Worm (Caenorhabditis elegans) whole organism, L1 larva: ENCODE results near the gene tut-2.

Source experiments
- C34B4.2 ChIP-seq: sonication (generic microtip); optimal IDR thresholded peaks from 2 replicates; lab custom pipeline; 2017; ENCODE audit warnings: mild to moderate bottlenecking, missing genetic modification characterization, missing compliant biosample characterization
- alr-1 ChIP-seq: fragments of 200-800 bp; sonication (Bioruptor generic); optimal IDR thresholded peaks from 2 replicates; lab custom pipeline; 2018; ENCODE audit warnings: borderline replicate concordance, mild to moderate bottlenecking, missing genetic modification characterization, missing compliant biosample characterization
- ceh-63 ChIP-seq: fragments of 200-800 bp; sonication (Bioruptor generic); optimal IDR thresholded peaks from 2 replicates; lab custom pipeline; 2018; ENCODE audit warnings: mild to moderate bottlenecking, missing genetic modification characterization, missing compliant biosample characterization
- ceh-82 ChIP-seq, 3 experiments: fragments of 150-350 bp in 1 of 3; sonication (generic microtip) in 2 of 3; optimal IDR thresholded peaks; 2 replicates each; lab custom pipeline; 2014 to 2017; ENCODE audit warnings: missing biosample characterization in 3 of 3, missing genetic modification characterization in 3 of 3
- ceh-90 ChIP-seq: sonication (generic microtip); optimal IDR thresholded peaks from 2 replicates; lab custom pipeline; 2016; ENCODE audit warnings: missing genetic modification characterization, missing compliant biosample characterization
- ces-1 ChIP-seq: fragments of 150-350 bp; optimal IDR thresholded peaks from 2 replicates; lab custom pipeline; 2014; ENCODE audit warnings: missing biosample characterization, missing genetic modification reagents, missing genetic modification characterization
- dpl-1 ChIP-seq, 3 experiments: fragments of 150-350 bp in 2 of 3; sonication (generic microtip) in 1 of 3; optimal IDR thresholded peaks; 2 replicates each; lab custom pipeline; 2014 to 2017; ENCODE audit warnings: missing biosample characterization in 3 of 3, missing genetic modification characterization in 3 of 3, missing genetic modification reagents in 3 of 3
- efl-1 ChIP-seq, 4 experiments: fragments of 150-350 bp; optimal IDR thresholded peaks in 3 of 4; peaks in 1 of 4; 1 replicate in 1 of 4; 2 replicates in 3 of 4; lab custom pipeline; 2014; ENCODE audit warnings: missing biosample characterization in 2 of 4, missing genetic modification characterization in 2 of 4, missing genetic modification reagents in 2 of 4
- efl-3 ChIP-seq: fragments of 200-800 bp; sonication (Bioruptor generic); optimal IDR thresholded peaks from 2 replicates; lab custom pipeline; 2018; ENCODE audit warnings: mild to moderate bottlenecking, missing genetic modification characterization, missing compliant biosample characterization
- egl-13 ChIP-seq: sonication (generic microtip); optimal IDR thresholded peaks from 2 replicates; lab custom pipeline; 2016; ENCODE audit warnings: missing genotype, missing genetic modification reagents, missing genetic modification characterization, missing compliant biosample characterization
- egl-27 ChIP-seq, 2 experiments: fragments of 150-350 bp in 1 of 2; sonication (generic microtip); optimal IDR thresholded peaks; 3 replicates each; lab custom pipeline; 2017 to 2018; ENCODE audit warnings: missing biosample characterization in 2 of 2, missing genetic modification characterization in 2 of 2, missing genetic modification reagents in 2 of 2
- elt-2 ChIP-seq: sonication (generic microtip); optimal IDR thresholded peaks from 2 replicates; lab custom pipeline; 2016; ENCODE audit warnings: missing genetic modification characterization, mild to moderate bottlenecking, inconsistent platforms, missing compliant biosample characterization, missing genetic modification reagents
- elt-3 ChIP-seq, 6 experiments: fragments of 150-350 bp in 1 of 6; sonication (generic microtip); optimal IDR thresholded peaks; 2 replicates each; lab custom pipeline; 2017 to 2018; ENCODE audit warnings: missing biosample characterization in 6 of 6, missing genetic modification characterization in 6 of 6, inconsistent platforms in 1 of 6
- fkh-4 ChIP-seq: sonication (generic microtip); optimal IDR thresholded peaks from 2 replicates; lab custom pipeline; 2016; ENCODE audit warnings: missing compliant biosample characterization, missing genetic modification characterization, borderline replicate concordance
- fos-1 ChIP-seq: fragments of 150-350 bp; optimal IDR thresholded peaks from 2 replicates; lab custom pipeline; 2014; ENCODE audit warnings: missing biosample characterization, missing genetic modification characterization
- grh-1 ChIP-seq: fragments of 200-800 bp; sonication (Bioruptor generic); IDR thresholded peaks from 2 replicates; pipeline ENCODE4 v1.3.6; 2022; ENCODE audit warnings: missing genetic modification reagents, missing genetic modification characterization, missing compliant biosample characterization
- hlh-4 ChIP-seq: sonication (generic microtip); optimal IDR thresholded peaks from 2 replicates; lab custom pipeline; 2016; ENCODE audit warnings: mild to moderate bottlenecking, missing genetic modification characterization, missing compliant biosample characterization
- hpl-2 ChIP-seq: fragments of 150-350 bp; optimal IDR thresholded peaks from 2 replicates; lab custom pipeline; 2014; ENCODE audit warnings: missing biosample characterization, missing genetic modification reagents, missing genetic modification characterization
- irx-1 ChIP-seq: sonication (generic microtip); optimal IDR thresholded peaks from 2 replicates; lab custom pipeline; 2016; ENCODE audit warnings: missing genetic modification characterization, missing compliant biosample characterization
- isw-1 ChIP-seq: fragments of 200-800 bp; sonication (Bioruptor generic); IDR thresholded peaks from 2 replicates; pipeline ENCODE4 v1.3.6; 2022; ENCODE audit warnings: missing genetic modification characterization, missing compliant biosample characterization
- jun-1 ChIP-seq: fragments of 150-350 bp; optimal IDR thresholded peaks from 2 replicates; lab custom pipeline; 2014; ENCODE audit warnings: missing biosample characterization, missing genetic modification reagents, missing genetic modification characterization
- lin-14 ChIP-seq: fragments of 200-800 bp; sonication (Bioruptor generic); optimal IDR thresholded peaks from 2 replicates; lab custom pipeline; 2018; ENCODE audit warnings: mild to moderate bottlenecking, missing genetic modification characterization, moderate library complexity, missing compliant biosample characterization
- lin-15B ChIP-seq: fragments of 150-350 bp; sonication (generic microtip); optimal IDR thresholded peaks from 3 replicates; lab custom pipeline; 2014; ENCODE audit warnings: missing biosample characterization, missing genetic modification characterization
- lin-35 ChIP-seq, 2 experiments: fragments of 150-350 bp; optimal IDR thresholded peaks; 2 replicates each; lab custom pipeline; 2014; ENCODE audit warnings: missing biosample characterization in 2 of 2, missing genetic modification characterization in 2 of 2, missing genetic modification reagents in 2 of 2
- lsy-2 ChIP-seq, 2 experiments: fragments of 150-350 bp; optimal IDR thresholded peaks; 2 replicates each; lab custom pipeline; 2014; ENCODE audit warnings: missing biosample characterization in 2 of 2, missing genetic modification characterization in 2 of 2
- mab-9 ChIP-seq: fragments of 200-800 bp; sonication (Bioruptor generic); IDR thresholded peaks from 2 replicates; pipeline ENCODE4 v1.3.6; 2022; ENCODE audit warnings: missing genetic modification reagents, missing genetic modification characterization, missing compliant biosample characterization
- mdl-1 ChIP-seq, 2 experiments: fragments of 150-350 bp; optimal IDR thresholded peaks; 2 replicates each; lab custom pipeline; 2014 to 2017; ENCODE audit warnings: missing biosample characterization in 2 of 2, missing genetic modification characterization in 2 of 2, inconsistent platforms in 1 of 2
- mef-2 ChIP-seq: fragments of 150-350 bp; optimal IDR thresholded peaks from 2 replicates; lab custom pipeline; 2014; ENCODE audit warnings: missing biosample characterization, missing genetic modification characterization
- mep-1 ChIP-seq: fragments of 150-350 bp; optimal IDR thresholded peaks from 2 replicates; lab custom pipeline; 2014; ENCODE audit warnings: missing biosample characterization, missing genetic modification characterization
- nhr-12 ChIP-seq: sonication (generic microtip); optimal IDR thresholded peaks from 2 replicates; lab custom pipeline; 2017; ENCODE audit warnings: missing biosample characterization, missing genetic modification characterization
- nhr-19 ChIP-seq: fragments of 200-800 bp; sonication (Bioruptor generic); conservative IDR thresholded peaks from 2 replicates; pipeline ENCODE4 v1.3.6; 2022; ENCODE audit warnings: missing genetic modification characterization, missing compliant biosample characterization
- nhr-20 ChIP-seq: sonication (generic microtip); optimal IDR thresholded peaks from 2 replicates; lab custom pipeline; 2016; ENCODE audit warnings: mild to moderate bottlenecking, missing genetic modification characterization, missing compliant biosample characterization
- nhr-47 ChIP-seq: sonication (generic microtip); optimal IDR thresholded peaks from 2 replicates; lab custom pipeline; 2016; ENCODE audit warnings: mild to moderate bottlenecking, missing genetic modification characterization, moderate library complexity, missing compliant biosample characterization
- nhr-71 ChIP-seq: sonication (generic microtip); optimal IDR thresholded peaks from 2 replicates; lab custom pipeline; 2016; ENCODE audit warnings: mild to moderate bottlenecking, missing genetic modification characterization, moderate library complexity, missing compliant biosample characterization
- nhr-84 ChIP-seq: sonication (generic microtip); optimal IDR thresholded peaks from 2 replicates; lab custom pipeline; 2017; ENCODE audit warnings: missing biosample characterization, missing genetic modification characterization
- nhr-85 ChIP-seq: sonication (generic microtip); peaks from one replicate; lab custom pipeline; 2016; ENCODE audit warnings: missing genetic modification characterization, inconsistent platforms, missing compliant biosample characterization
- nhr-90 ChIP-seq: sonication (generic microtip); optimal IDR thresholded peaks from 2 replicates; lab custom pipeline; 2016; ENCODE audit warnings: mild to moderate bottlenecking, missing genetic modification characterization, missing compliant biosample characterization; ENCODE audit not compliant: poor library complexity
- pag-3 ChIP-seq: sonication (generic microtip); optimal IDR thresholded peaks from 2 replicates; lab custom pipeline; 2017; ENCODE audit warnings: missing genetic modification characterization, mild to moderate bottlenecking, missing compliant biosample characterization, antibody characterized with exemption, borderline replicate concordance; ENCODE audit not compliant: insufficient read depth
- pax-3 ChIP-seq: fragments of 200-800 bp; sonication (Bioruptor generic); optimal IDR thresholded peaks from 2 replicates; lab custom pipeline; 2018; ENCODE audit warnings: mild to moderate bottlenecking, missing genetic modification characterization, moderate library complexity, missing compliant biosample characterization
- skn-1 ChIP-seq: fragments of 150-350 bp; optimal IDR thresholded peaks from 2 replicates; lab custom pipeline; 2014; ENCODE audit warnings: missing biosample characterization, missing genetic modification characterization
- snu-23 ChIP-seq: sonication (generic microtip); optimal IDR thresholded peaks from 2 replicates; lab custom pipeline; 2016; ENCODE audit warnings: missing genetic modification characterization, missing compliant biosample characterization
- sox-4 ChIP-seq: sonication (generic microtip); optimal IDR thresholded peaks from 2 replicates; lab custom pipeline; 2016; ENCODE audit warnings: missing genetic modification characterization, missing compliant biosample characterization
- sptf-1 ChIP-seq: fragments of 150-350 bp; optimal IDR thresholded peaks from 2 replicates; lab custom pipeline; 2014; ENCODE audit warnings: missing biosample characterization, missing genetic modification characterization
- swsn-7 ChIP-seq: sonication (generic microtip); optimal IDR thresholded peaks from 2 replicates; lab custom pipeline; 2016; ENCODE audit warnings: missing genetic modification characterization, missing compliant biosample characterization
- unc-98 ChIP-seq: fragments of 200-800 bp; sonication (Bioruptor generic); IDR thresholded peaks from 2 replicates; pipeline ENCODE4 v1.3.6; 2022; ENCODE audit warnings: missing genetic modification characterization, missing compliant biosample characterization
- ztf-4 ChIP-seq: fragments of 150-350 bp; optimal IDR thresholded peaks from 2 replicates; lab custom pipeline; 2014; ENCODE audit warnings: missing biosample characterization, missing genetic modification characterization

The tut-2 gene

DNA sequence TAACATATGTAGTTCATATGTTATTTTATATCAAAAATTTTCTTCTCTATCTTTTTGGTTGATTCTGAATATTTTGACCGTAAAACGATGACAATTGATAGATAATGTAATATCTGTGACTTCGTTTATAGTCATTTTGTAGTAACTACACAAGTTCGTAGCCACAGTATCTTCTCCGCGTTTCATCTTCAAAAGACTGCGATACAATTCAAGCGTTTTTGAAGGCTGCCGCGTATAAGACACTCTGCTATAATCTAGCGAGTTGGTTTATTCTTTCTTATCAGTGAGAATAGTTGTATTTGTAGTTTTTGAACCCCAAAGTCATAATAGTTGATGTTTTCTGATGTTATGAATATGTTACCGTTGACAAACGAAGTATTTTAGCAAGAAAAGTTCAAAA lies 1.1 kb upstream of the tut-2 start, which contains the start of gene ugt-34:
Gene ugt-34, minus strand, starts transcription at position 21 of the 400 bp plus-strand sequence.
- TF ChIP-seq nhr-20 (tag; lab: Kevin White, UChicago) (peak; percentile 43), fos-1 (tag; lab: Kevin White, UChicago) (no peak), nhr-84 (no peak), nhr-12 (tag; lab: Kevin White, UChicago) (no peak)

- TF ChIP-seq egl-13 (tag; lab: Kevin White, UChicago) (no peak), lin-35 (GFP tag; optimal IDR thresholded peaks at IDR 0.05; lab: Kevin White, UChicago) (no peak), egl-27 (tag; optimal IDR thresholded peaks at IDR 0.05; lab: Kevin White, UChicago) (no peak), skn-1 (tag; lab: Kevin White, UChicago) (no peak), elt-2 (tag; lab: Kevin White, UChicago) (no peak), nhr-19 (no peak), sox-4 (tag; lab: Kevin White, UChicago) (no peak), hpl-2 (GFP tag; lab: Kevin White, UChicago) (no peak), dpl-1 (GFP tag; optimal IDR thresholded peaks at IDR 0.05; lab: Kevin White, UChicago) (no peak), unc-98 (GFP tag; lab: Robert Waterston, UW) (no peak), ces-1 (GFP tag; lab: Kevin White, UChicago) (no peak), ceh-63 (GFP tag; lab: Kevin White, UChicago) (no peak)
These were observed 1.3 kb downstream of the tut-2 start for ce11 chrV:10659343-10659742.

DNA sequence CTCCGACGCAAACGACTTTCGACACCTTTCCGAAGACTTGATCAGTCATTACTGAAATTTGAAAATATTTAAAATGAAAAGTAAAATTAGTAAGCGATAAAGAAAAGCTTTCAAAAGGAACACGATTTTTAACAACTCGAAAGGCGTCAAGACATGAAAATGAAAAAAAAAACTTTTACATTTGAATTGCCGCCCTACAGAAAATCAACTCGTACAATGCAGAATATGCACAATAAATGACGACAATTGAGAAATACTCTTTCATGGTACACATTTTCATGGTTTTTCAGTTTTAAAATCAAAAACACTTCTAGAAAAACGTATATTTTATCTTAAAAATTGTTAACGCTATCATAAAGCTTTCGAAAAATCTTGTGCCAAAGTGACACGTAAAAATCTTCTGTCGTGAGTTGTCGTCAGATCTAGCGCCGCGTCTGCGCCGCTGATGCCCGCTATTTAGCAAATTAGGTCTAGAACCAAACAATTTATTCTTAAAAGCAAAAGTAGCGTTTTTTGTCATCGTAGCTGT lies 3.4 kb downstream of the tut-2 start, which contains the start of gene sqv-4:
Gene sqv-4, minus strand, starts transcription at position 51 of the 529 bp plus-strand sequence.
- peak; percentile 70 for TF ChIP-seq nhr-71 (tag; lab: Kevin White, UChicago)
- no peak for TF ChIP-seq grh-1
- no peak for TF ChIP-seq sox-4 (tag; lab: Kevin White, UChicago)
- TF ChIP-seq nhr-90 (tag; lab: Kevin White, UChicago) = peak; percentile 11
- TF ChIP-seq irx-1 (tag; lab: Kevin White, UChicago) = peak; percentile 0
- TF ChIP-seq swsn-7 = peak; percentile 47
- no peak for TF ChIP-seq ces-1 (GFP tag; lab: Kevin White, UChicago)
- no peak for TF ChIP-seq lin-14
- peak; percentile 18 for TF ChIP-seq mep-1
- peak; percentile 10 for TF ChIP-seq nhr-85
- no peak for TF ChIP-seq fkh-4 (tag; lab: Kevin White, UChicago)
- no peak for TF ChIP-seq egl-27 (tag; optimal IDR thresholded peaks at IDR 0.05; lab: Kevin White, UChicago)
- peak; percentile 32 for TF ChIP-seq nhr-20 (tag; lab: Kevin White, UChicago)
- TF ChIP-seq mef-2 (tag; lab: Kevin White, UChicago) = no peak
- peak; percentile 28 to 78 for TF ChIP-seq lsy-2 (tag; optimal IDR thresholded peaks at IDR 0.05; lab: Kevin White, UChicago)
- no peak for TF ChIP-seq hpl-2 (GFP tag; lab: Kevin White, UChicago)
- TF ChIP-seq jun-1 (tag; lab: Kevin White, UChicago) = no peak
- TF ChIP-seq lin-35 (GFP tag; optimal IDR thresholded peaks at IDR 0.05; lab: Kevin White, UChicago) = peak; percentile 81 to 92
- TF ChIP-seq efl-3 (GFP tag; lab: Kevin White, UChicago) = no peak
- TF ChIP-seq unc-98 (GFP tag; lab: Robert Waterston, UW) = no peak
- TF ChIP-seq mab-9 = no peak
- TF ChIP-seq ztf-4 (tag; lab: Kevin White, UChicago) = no peak
- peak; percentile 55 for TF ChIP-seq nhr-47 (tag; lab: Kevin White, UChicago)
- TF ChIP-seq C34B4.2 (tag; lab: Kevin White, UChicago) = no peak
- peak; percentile 67 for TF ChIP-seq snu-23 (GFP tag; lab: Kevin White, UChicago)
- no peak for TF ChIP-seq alr-1 (tag; lab: Kevin White, UChicago)
- TF ChIP-seq pag-3 (tag; lab: Kevin White, UChicago) = no peak
- no peak for TF ChIP-seq ceh-82 (tag; optimal IDR thresholded peaks at IDR 0.05; lab: Kevin White, UChicago)
- TF ChIP-seq sptf-1 (tag; lab: Kevin White, UChicago) = no peak
- TF ChIP-seq hlh-4 (tag; lab: Kevin White, UChicago) = no peak
- no peak; the same call in 1 of the 2 replicates for TF ChIP-seq isw-1 (GFP tag; lab: Robert Waterston, UW)
- TF ChIP-seq efl-1 (optimal IDR thresholded peaks at IDR 0.05; lab: Kevin White, UChicago) = peak; percentile 28 to 89
- TF ChIP-seq efl-1 (GFP tag; optimal IDR thresholded peaks at IDR 0.05 in 1 of 2; lab: Kevin White, UChicago) = peak; percentile 86 to 98
- no peak for TF ChIP-seq ceh-90 (tag; lab: Kevin White, UChicago)
- TF ChIP-seq elt-3 (tag; optimal IDR thresholded peaks at IDR 0.05; lab: Kevin White, UChicago) = no peak
- TF ChIP-seq pax-3 (tag; lab: Kevin White, UChicago) = no peak
- no peak for TF ChIP-seq mdl-1 (tag; optimal IDR thresholded peaks at IDR 0.05; lab: Kevin White, UChicago)
- TF ChIP-seq lin-15B (tag; lab: Kevin White, UChicago) = no peak
